Fruit fly (Drosophila melanogaster): ENCODE measurements around the gene tgo.

Gene tgo

dm6 chr3R:9049091-9049981 lies 29.5 kb upstream of the tgo start (continued):
- TF ChIP-seq oc (tag; optimal IDR thresholded peaks at IDR 0.05) (peak; percentile 3), sens-2 (GFP tag; IDR thresholded peaks at IDR 0.05) (no peak), CG18599 (GFP tag; optimal IDR thresholded peaks at IDR 0.05) (no peak), Side (GFP tag; optimal IDR thresholded peaks at IDR 0.05) (no peak), CG4404 (GFP tag; IDR thresholded peaks at IDR 0.05) (no peak), emc (GFP tag; optimal IDR thresholded peaks at IDR 0.05) (no peak), grau (tag; optimal IDR thresholded peaks at IDR 0.05) (peak; percentile 11), ems (GFP tag; optimal IDR thresholded peaks at IDR 0.05) (no peak), CG8388 (GFP tag; optimal IDR thresholded peaks at IDR 0.05) (peak; percentile 94), dm (GFP tag; optimal IDR thresholded peaks at IDR 0.05) (peak; percentile 36), CG8944 (GFP tag; optimal IDR thresholded peaks at IDR 0.05) (no peak), Nf-YB (GFP tag; optimal IDR thresholded peaks at IDR 0.05) (no peak), Usf (GFP tag; optimal IDR thresholded peaks at IDR 0.05) (no peak), da (GFP tag; optimal IDR thresholded peaks at IDR 0.05) (no peak), Hr39 (optimal IDR thresholded peaks at IDR 0.05) (no peak), Oli (tag; optimal IDR thresholded peaks at IDR 0.05) (no peak), CG12104 (GFP tag; optimal IDR thresholded peaks at IDR 0.05) (no peak), CG6689 (GFP tag; IDR thresholded peaks at IDR 0.05) (no peak), CG16813 (GFP tag; IDR thresholded peaks at IDR 0.05; ENCODE audit: partially characterized antibody) (no peak), Xbp1 (GFP tag; optimal IDR thresholded peaks at IDR 0.05) (no peak), Lim3 (GFP tag; IDR thresholded peaks at IDR 0.05) (no peak), CG2678 (tag; optimal IDR thresholded peaks at IDR 0.05) (peak; percentile 11), bbx (GFP tag; IDR thresholded peaks at IDR 0.05; ENCODE audit: partially characterized antibody) (no peak), CG10147 (GFP tag; optimal IDR thresholded peaks at IDR 0.05) (no peak), ewg (GFP tag; optimal IDR thresholded peaks at IDR 0.05) (no peak), CG3163 (GFP tag; optimal IDR thresholded peaks at IDR 0.05) (no peak), YL-1 (GFP tag; optimal IDR thresholded peaks at IDR 0.05) (peak; percentile 38), CG1602 (GFP tag; optimal IDR thresholded peaks at IDR 0.05) (no peak), CG6683 (GFP tag; optimal IDR thresholded peaks at IDR 0.05) (no peak), Rx (GFP tag; IDR thresholded peaks at IDR 0.05) (no peak), MESR4 (GFP tag; optimal IDR thresholded peaks at IDR 0.05) (no peak), Atf3 (GFP tag; optimal IDR thresholded peaks at IDR 0.05) (no peak), ase (GFP tag; IDR thresholded peaks at IDR 0.05) (no peak), CG8765 (GFP tag; IDR thresholded peaks at IDR 0.05) (no peak), crp (GFP tag; optimal IDR thresholded peaks at IDR 0.05) (no peak), CG12391 (tag; optimal IDR thresholded peaks at IDR 0.05) (no peak), Scr (GFP tag; IDR thresholded peaks at IDR 0.05; ENCODE audit: partially characterized antibody) (no peak), NC2β (GFP tag; optimal IDR thresholded peaks at IDR 0.05) (no peak), chinmo (GFP tag; IDR thresholded peaks at IDR 0.05; ENCODE audit: partially characterized antibody) (no peak), Meics (GFP tag; optimal IDR thresholded peaks at IDR 0.05) (peak; percentile 33), Bteb2 (GFP tag; optimal IDR thresholded peaks at IDR 0.05) (no peak), ham (GFP tag; IDR thresholded peaks at IDR 0.05) (no peak), lilli (GFP tag; optimal IDR thresholded peaks at IDR 0.05) (peak; percentile 22), B-H1 (GFP tag; IDR thresholded peaks at IDR 0.05) (no peak), lmd (GFP tag; IDR thresholded peaks at IDR 0.05) (no peak)

All from whole organism, embryonic.